Fruit fly (Drosophila melanogaster) whole organism, embryonic: ENCODE measurements around the gene CG14079.
A peak's percentile ranks its signal among the peaks of the same experiment; 100 is the strongest.

Source experiments
- Abd-B ChIP-seq: fragments of 200-800 bp; sonication (Bioruptor generic); optimal IDR thresholded peaks from 2 replicates; lab custom pipeline; 2018; ENCODE audit warnings: missing biosample characterization, mild to moderate bottlenecking, missing genetic modification characterization, moderate library complexity
- Adf1 ChIP-seq: fragments of 200-800 bp; sonication (Bioruptor generic); IDR thresholded peaks from 2 replicates; pipeline ENCODE4 v1.3.6; 2022; ENCODE audit warnings: missing biosample characterization, missing genetic modification characterization
- Blimp-1 ChIP-seq: fragments of 200-800 bp; sonication (Bioruptor generic); optimal IDR thresholded peaks from 3 replicates; lab custom pipeline; 2018; ENCODE audit warnings: missing biosample characterization, missing genetic modification characterization, mild to moderate bottlenecking, moderate library complexity, missing genetic modification reagents
- CG10267 ChIP-seq: fragments of 200-800 bp; sonication (Bioruptor generic); optimal IDR thresholded peaks from 2 replicates; lab custom pipeline; 2018; ENCODE audit warnings: missing biosample characterization, mild to moderate bottlenecking, missing genetic modification characterization, moderate library complexity
- CG12104 ChIP-seq: fragments of 200-800 bp; sonication (Bioruptor generic); optimal IDR thresholded peaks from 3 replicates; lab custom pipeline; 2016; ENCODE audit warnings: missing biosample characterization, missing genetic modification characterization
- CG12219 ChIP-seq: fragments of 200-800 bp; sonication (Bioruptor generic); optimal IDR thresholded peaks from 3 replicates; lab custom pipeline; 2018; ENCODE audit warnings: missing biosample characterization, mild to moderate bottlenecking, missing genetic modification characterization
- CG12236 ChIP-seq: fragments of 200-800 bp; sonication (Bioruptor generic); optimal IDR thresholded peaks from 2 replicates; lab custom pipeline; 2016; ENCODE audit warnings: missing biosample characterization, missing genetic modification characterization
- CG12659 ChIP-seq: fragments of 200-800 bp; sonication (Bioruptor generic); optimal IDR thresholded peaks from 3 replicates; lab custom pipeline; 2017; ENCODE audit warnings: mild to moderate bottlenecking, missing biosample characterization, missing genetic modification reagents, missing genetic modification characterization
- CG13296 ChIP-seq: fragments of 200-800 bp; sonication (Bioruptor generic); optimal IDR thresholded peaks from 3 replicates; lab custom pipeline; 2018; ENCODE audit warnings: missing biosample characterization, mild to moderate bottlenecking, missing genetic modification characterization
- CG13424 ChIP-seq: fragments of 200-800 bp; sonication (Bioruptor generic); optimal IDR thresholded peaks from 2 replicates; lab custom pipeline; 2019; ENCODE audit warnings: missing biosample characterization, mild to moderate bottlenecking, missing genetic modification characterization, moderate library complexity
- CG13624 ChIP-seq: fragments of 200-800 bp; sonication (Bioruptor generic); optimal IDR thresholded peaks from 2 replicates; lab custom pipeline; 2016; ENCODE audit warnings: missing biosample characterization, missing genetic modification characterization
- CG15269 ChIP-seq: fragments of 200-800 bp; sonication (Bioruptor generic); optimal IDR thresholded peaks from 2 replicates; lab custom pipeline; 2018; ENCODE audit warnings: missing biosample characterization, mild to moderate bottlenecking, missing genetic modification characterization, moderate library complexity
- CG17829 ChIP-seq: fragments of 200-800 bp; optimal IDR thresholded peaks from 2 replicates; lab custom pipeline; 2019; ENCODE audit warnings: missing biosample characterization, mild to moderate bottlenecking, missing genetic modification characterization, moderate library complexity
- CG18262 ChIP-seq: fragments of 200-800 bp; optimal IDR thresholded peaks from 3 replicates; lab custom pipeline; 2019; ENCODE audit warnings: missing biosample characterization, mild to moderate bottlenecking, missing genetic modification characterization, moderate library complexity
- CG1832 ChIP-seq: fragments of 200-800 bp; sonication (Bioruptor generic); optimal IDR thresholded peaks from 2 replicates; lab custom pipeline; 2017; ENCODE audit warnings: missing biosample characterization, mild to moderate bottlenecking, missing genetic modification characterization, inconsistent platforms
- CG18619 ChIP-seq: fragments of 200-800 bp; sonication (Bioruptor generic); optimal IDR thresholded peaks from 3 replicates; lab custom pipeline; 2017; ENCODE audit warnings: missing biosample characterization, mild to moderate bottlenecking, missing genetic modification characterization
- CG31224 ChIP-seq: fragments of 200-800 bp; sonication (Bioruptor generic); IDR thresholded peaks from 2 replicates; pipeline ENCODE4 v1.3.6; 2022; ENCODE audit warnings: missing biosample characterization, missing genetic modification characterization
- CG31441 ChIP-seq: fragments of 200-800 bp; sonication (Bioruptor generic); IDR thresholded peaks from 2 replicates; pipeline ENCODE4 v1.3.6; 2022; ENCODE audit warnings: missing biosample characterization, missing genetic modification characterization
- CG6654 ChIP-seq: fragments of 200-800 bp; sonication (Bioruptor generic); optimal IDR thresholded peaks from 2 replicates; lab custom pipeline; 2017; ENCODE audit warnings: missing biosample characterization, mild to moderate bottlenecking, missing genetic modification characterization
- CG6683 ChIP-seq: fragments of 200-800 bp; sonication (Bioruptor generic); optimal IDR thresholded peaks from 2 replicates; lab custom pipeline; 2017; ENCODE audit warnings: missing biosample characterization, mild to moderate bottlenecking, missing genetic modification characterization, missing genetic modification reagents
- CG6689 ChIP-seq: fragments of 200-800 bp; sonication (Bioruptor generic); IDR thresholded peaks from 2 replicates; pipeline ENCODE4 v1.3.6; 2022; ENCODE audit warnings: missing biosample characterization, missing genetic modification characterization
- CG8388 ChIP-seq: fragments of 200-800 bp; sonication (Bioruptor generic); optimal IDR thresholded peaks from 2 replicates; lab custom pipeline; 2019; ENCODE audit warnings: missing biosample characterization, mild to moderate bottlenecking, missing genetic modification characterization, moderate library complexity
- CG8944 ChIP-seq: fragments of 200-800 bp; sonication (Bioruptor generic); optimal IDR thresholded peaks from 3 replicates; lab custom pipeline; 2016; ENCODE audit warnings: missing biosample characterization, missing genetic modification characterization
- CG9437 ChIP-seq: fragments of 200-800 bp; sonication (Bioruptor generic); optimal IDR thresholded peaks from 2 replicates; lab custom pipeline; 2018; ENCODE audit warnings: missing biosample characterization, mild to moderate bottlenecking, missing genetic modification characterization
- CG9727 ChIP-seq: fragments of 200-800 bp; sonication (Bioruptor generic); optimal IDR thresholded peaks from 3 replicates; lab custom pipeline; 2017; ENCODE audit warnings: missing biosample characterization, mild to moderate bottlenecking, missing genetic modification characterization
- Dek ChIP-seq: fragments of 200-800 bp; sonication (Bioruptor generic); optimal IDR thresholded peaks from 3 replicates; lab custom pipeline; 2019; ENCODE audit warnings: missing biosample characterization, mild to moderate bottlenecking, missing genetic modification characterization, moderate library complexity
- Dll ChIP-seq: fragments of 200-800 bp; sonication (Bioruptor generic); IDR thresholded peaks from 4 replicates; pipeline ENCODE4 v1.3.6; 2022; ENCODE audit warnings: missing biosample characterization, missing genetic modification characterization; ENCODE audit not compliant: partially characterized antibody
- Hmr ChIP-seq: fragments of 200-800 bp; sonication (Bioruptor generic); optimal IDR thresholded peaks from 3 replicates; lab custom pipeline; 2017; ENCODE audit warnings: mild to moderate bottlenecking, missing biosample characterization, missing genetic modification reagents, missing genetic modification characterization
- Med ChIP-seq: fragments of 200-800 bp; sonication (Bioruptor generic); peaks from one replicate; lab custom pipeline; 2016; ENCODE audit warnings: missing biosample characterization, missing genetic modification characterization, mild to moderate bottlenecking, inconsistent platforms, moderate library complexity
- PHDP ChIP-seq: fragments of 200-800 bp; sonication (Bioruptor generic); optimal IDR thresholded peaks from 3 replicates; lab custom pipeline; 2018; ENCODE audit warnings: missing biosample characterization, mild to moderate bottlenecking, missing genetic modification characterization, moderate library complexity
- Ptx1 ChIP-seq: fragments of 200-800 bp; sonication (Bioruptor generic); IDR thresholded peaks from 2 replicates; pipeline ENCODE4 v1.3.6; 2022; ENCODE audit warnings: missing biosample characterization, missing genetic modification characterization
- abd-A ChIP-seq: fragments of 200-800 bp; sonication (Bioruptor generic); optimal IDR thresholded peaks from 3 replicates; lab custom pipeline; 2019; ENCODE audit warnings: missing biosample characterization, mild to moderate bottlenecking, missing genetic modification characterization, moderate library complexity
- az2 ChIP-seq: fragments of 200-800 bp; sonication (Bioruptor generic); optimal IDR thresholded peaks from 3 replicates; lab custom pipeline; 2016; ENCODE audit warnings: missing biosample characterization, missing genetic modification characterization
- bsh ChIP-seq, 2 experiments: fragments of 200-800 bp; sonication (Bioruptor generic); optimal IDR thresholded peaks; 2 replicates each; lab custom pipeline; 2017 to 2018; ENCODE audit warnings: mild to moderate bottlenecking in 2 of 2, missing biosample characterization in 2 of 2, missing genetic modification characterization in 2 of 2, moderate library complexity in 1 of 2
- cwo ChIP-seq: fragments of 200-800 bp; sonication (Bioruptor generic); optimal IDR thresholded peaks from 3 replicates; lab custom pipeline; 2017; ENCODE audit warnings: missing biosample characterization, missing genetic modification characterization, mild to moderate bottlenecking, moderate library complexity, missing genetic modification reagents
- dmrt99B ChIP-seq: fragments of 200-800 bp; sonication (Bioruptor generic); optimal IDR thresholded peaks from 2 replicates; lab custom pipeline; 2018; ENCODE audit warnings: missing biosample characterization, mild to moderate bottlenecking, missing genetic modification characterization, moderate library complexity
- ewg ChIP-seq: fragments of 200-800 bp; sonication (Bioruptor generic); optimal IDR thresholded peaks from 3 replicates; lab custom pipeline; 2017; ENCODE audit warnings: mild to moderate bottlenecking, missing biosample characterization, missing genetic modification reagents, missing genetic modification characterization
- fd96Cb ChIP-seq: fragments of 200-800 bp; sonication (Bioruptor generic); optimal IDR thresholded peaks from 2 replicates; lab custom pipeline; 2018; ENCODE audit warnings: missing biosample characterization, mild to moderate bottlenecking, missing genetic modification characterization, moderate library complexity
- gcm ChIP-seq: fragments of 200-800 bp; sonication (Bioruptor generic); optimal IDR thresholded peaks from 2 replicates; lab custom pipeline; 2019; ENCODE audit warnings: missing biosample characterization, mild to moderate bottlenecking, missing genetic modification characterization, moderate library complexity
- phol ChIP-seq: fragments of 200-800 bp; sonication (Bioruptor generic); optimal IDR thresholded peaks from 3 replicates; lab custom pipeline; 2018; ENCODE audit warnings: missing biosample characterization, mild to moderate bottlenecking, missing genetic modification characterization, moderate library complexity
- tup ChIP-seq: fragments of 200-800 bp; sonication (Bioruptor generic); optimal IDR thresholded peaks from 2 replicates; lab custom pipeline; 2016; ENCODE audit warnings: missing biosample characterization, mild to moderate bottlenecking, missing genetic modification characterization, moderate library complexity
- unpg ChIP-seq: fragments of 200-800 bp; sonication (Bioruptor generic); optimal IDR thresholded peaks from 3 replicates; lab custom pipeline; 2018; ENCODE audit warnings: missing biosample characterization, mild to moderate bottlenecking, missing genetic modification characterization, moderate library complexity
- vnd ChIP-seq: fragments of 200-800 bp; sonication (Bioruptor generic); IDR thresholded peaks from 3 replicates; pipeline ENCODE4 v1.3.6; 2022; ENCODE audit warnings: missing biosample characterization, missing genetic modification characterization; ENCODE audit not compliant: partially characterized antibody

CG14079 gene

DNA sequence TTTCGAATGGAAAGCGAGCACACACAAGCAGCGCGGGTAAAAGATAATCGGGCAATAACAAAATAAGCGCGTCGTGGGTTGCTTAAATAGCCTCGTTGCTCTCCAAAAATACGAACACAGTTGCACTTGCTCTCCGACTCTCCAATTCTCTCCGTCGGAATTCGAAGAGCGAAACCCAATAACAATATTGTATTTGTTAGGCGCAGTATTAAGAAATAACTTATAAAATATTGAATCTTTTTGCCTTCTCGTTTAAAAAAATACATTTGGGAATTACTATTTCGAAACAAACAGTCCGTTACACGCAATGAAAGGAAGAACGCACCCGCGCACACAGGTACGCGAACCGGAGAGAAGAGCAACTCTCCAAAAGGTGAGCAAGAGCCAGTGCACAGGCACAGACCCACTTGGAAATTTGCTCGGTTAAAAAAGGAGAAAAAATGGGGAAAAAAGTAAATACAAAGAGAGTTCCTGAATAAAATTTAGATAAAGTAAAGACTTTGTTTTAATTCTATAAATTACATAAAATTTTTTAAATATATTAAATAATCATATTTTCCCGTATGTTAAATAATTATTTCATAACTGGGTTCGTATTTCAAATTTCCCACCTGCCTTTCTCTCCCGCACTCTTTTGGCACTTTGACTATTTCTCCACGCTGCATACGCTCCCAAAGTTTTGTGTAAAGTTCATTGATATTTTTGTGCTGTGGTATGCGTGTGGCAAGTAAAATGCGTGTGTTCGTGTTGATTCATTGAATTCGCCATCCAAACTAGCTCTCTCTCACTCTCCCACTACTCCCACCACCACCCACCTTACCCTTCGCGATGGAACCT, 11.2 kb upstream of the CG14079 start, which contains the start of gene Mkp3 (continued):
- peak; percentile 94 for TF ChIP-seq CG13296 (GFP tag; lab: Kevin White, UChicago)
- TF ChIP-seq Dll (GFP tag; lab: Robert Waterston, UW): no peak
- TF ChIP-seq CG8944: no peak
- peak; percentile 69 for TF ChIP-seq CG6654
- TF ChIP-seq az2 (GFP tag; lab: Kevin White, UChicago): peak; percentile 75

DNA sequence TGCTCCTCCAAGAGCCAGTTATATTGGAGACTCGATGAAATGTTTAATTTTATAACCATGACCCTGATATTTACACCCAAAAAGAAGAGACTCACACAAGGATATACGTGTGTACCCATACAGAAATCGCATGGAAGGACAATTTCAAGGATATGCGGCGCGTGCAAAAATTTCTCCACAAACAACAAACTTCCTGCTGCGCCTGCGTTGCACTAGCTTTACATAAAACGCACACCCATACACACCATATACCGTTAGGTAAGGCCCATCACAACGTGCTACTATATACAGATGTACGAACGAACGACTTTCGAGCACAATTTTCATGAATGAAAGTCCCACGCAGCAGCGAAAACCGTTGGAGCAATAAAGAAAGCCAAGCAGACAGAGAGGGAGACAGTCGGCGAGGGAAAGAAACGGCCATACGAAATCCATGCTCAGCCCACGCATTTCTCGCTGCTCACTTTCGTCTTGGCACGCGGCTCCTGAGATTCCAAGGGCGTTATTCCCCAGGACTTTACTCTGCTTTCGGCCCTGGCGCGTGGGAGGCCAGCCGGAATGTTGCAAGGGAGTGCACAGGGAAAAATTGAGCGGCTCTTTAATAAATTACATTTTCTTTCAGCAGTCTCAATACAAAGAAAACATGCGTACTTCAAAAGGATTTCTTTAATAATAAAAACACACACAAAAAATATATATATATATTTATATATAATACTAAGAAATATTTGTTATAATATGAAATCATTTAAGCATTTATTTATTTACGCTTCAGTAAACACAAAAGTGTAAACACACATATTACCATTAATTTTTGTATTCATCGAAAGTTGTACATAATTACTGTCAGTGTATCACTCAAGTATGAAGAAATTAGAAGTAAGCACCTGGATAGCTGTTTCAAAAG, 10.2 kb upstream of the CG14079 start:
- TF ChIP-seq abd-A (tag; lab: Kevin White, UChicago) (peak; percentile 86), CG17829 (tag; lab: Kevin White, UChicago) (peak; percentile 42), vnd (no peak), Dek (tag; lab: Kevin White, UChicago) (peak; percentile 37), Hmr (GFP tag; lab: Kevin White, UChicago) (peak; percentile 69), CG6683 (peak; percentile 39), CG6689 (GFP tag; lab: Robert Waterston, UW) (peak; percentile 25; the same call in 1 of the 2 replicates), CG31441 (GFP tag; lab: Robert Waterston, UW) (peak; percentile 65), CG12104 (no peak), CG9437 (GFP tag; lab: Kevin White, UChicago) (peak; percentile 47), CG12236 (GFP tag; lab: Kevin White, UChicago) (no peak), CG18619 (GFP tag; lab: Kevin White, UChicago) (peak; percentile 21), bsh (GFP tag; optimal IDR thresholded peaks at IDR 0.05; lab: Kevin White, UChicago) (peak in 1 of 2 experiments; percentile 39), CG9727 (peak; percentile 52), CG12659 (GFP tag; lab: Kevin White, UChicago) (peak; percentile 38), CG13424 (tag; lab: Kevin White, UChicago) (peak; percentile 29), CG1832 (GFP tag; lab: Kevin White, UChicago) (peak; percentile 12), CG15269 (tag; lab: Kevin White, UChicago) (peak; percentile 38), fd96Cb (peak; percentile 44), gcm (GFP tag; lab: Kevin White, UChicago) (peak; percentile 46), unpg (GFP tag; lab: Kevin White, UChicago) (peak; percentile 40), CG10267 (tag; lab: Kevin White, UChicago) (peak; percentile 46), Blimp-1 (GFP tag; lab: Kevin White, UChicago) (peak; percentile 42), Abd-B (peak; percentile 32), tup (GFP tag; lab: Kevin White, UChicago) (no peak), Ptx1 (GFP tag; lab: Robert Waterston, UW) (peak; percentile 19; the same call in 1 of the 2 replicates), dmrt99B (tag; lab: Kevin White, UChicago) (peak; percentile 59), Med (peak; percentile 81), PHDP (peak; percentile 45), CG18262 (tag; lab: Kevin White, UChicago) (peak; percentile 55), CG13624 (GFP tag; lab: Kevin White, UChicago) (no peak), ewg (GFP tag; lab: Kevin White, UChicago) (peak; percentile 76), CG12219 (no peak), CG8388 (GFP tag; lab: Kevin White, UChicago) (peak; percentile 37), cwo (GFP tag; lab: Kevin White, UChicago) (peak; percentile 26), CG31224 (GFP tag; lab: Robert Waterston, UW) (no peak), phol (tag; lab: Kevin White, UChicago) (peak; percentile 46), Adf1 (GFP tag; lab: Robert Waterston, UW) (peak; percentile 28; the same call in 1 of the 2 replicates)
